Fruit fly (Drosophila melanogaster) whole organism, pupa: ENCODE data around the gene CG13060.
A peak's percentile ranks its signal among the peaks of the same experiment; 100 is the strongest.

Source experiments
- CG10348 ChIP-seq: fragments of 200-800 bp; sonication (Bioruptor generic); IDR thresholded peaks from 2 replicates; pipeline ENCODE4 v1.3.6; 2022; ENCODE audit warnings: missing biosample characterization, missing genetic modification characterization
- CG12605 ChIP-seq: fragments of 200-800 bp; sonication (Bioruptor generic); IDR thresholded peaks from 2 replicates; pipeline ENCODE4 v1.3.6; 2022; ENCODE audit warnings: missing biosample characterization, missing genetic modification characterization
- CG13204 ChIP-seq: fragments of 200-800 bp; sonication (Bioruptor generic); optimal IDR thresholded peaks from 2 replicates; lab custom pipeline; 2018; ENCODE audit warnings: missing biosample characterization, mild to moderate bottlenecking, missing genetic modification characterization, moderate library complexity
- CG14655 ChIP-seq: fragments of 200-800 bp; sonication (Bioruptor generic); optimal IDR thresholded peaks from 3 replicates; lab custom pipeline; 2017; ENCODE audit warnings: mild to moderate bottlenecking, missing biosample characterization, missing genetic modification reagents, missing genetic modification characterization
- CG15710 ChIP-seq: fragments of 200-800 bp; sonication (Bioruptor generic); optimal IDR thresholded peaks from 2 replicates; lab custom pipeline; 2018; ENCODE audit warnings: missing biosample characterization, mild to moderate bottlenecking, missing genetic modification characterization, moderate library complexity
- CG17806 ChIP-seq: fragments of 200-800 bp; sonication (Bioruptor generic); optimal IDR thresholded peaks from 2 replicates; lab custom pipeline; 2018; ENCODE audit warnings: missing biosample characterization, mild to moderate bottlenecking, missing genetic modification characterization, moderate library complexity
- CG32121 ChIP-seq: fragments of 200-800 bp; sonication (Bioruptor generic); IDR thresholded peaks from 2 replicates; pipeline ENCODE4 v1.3.6; 2022; ENCODE audit warnings: missing biosample characterization, missing genetic modification characterization
- CG34367 ChIP-seq: fragments of 200-800 bp; sonication (Bioruptor generic); optimal IDR thresholded peaks from 2 replicates; lab custom pipeline; 2018; ENCODE audit warnings: missing biosample characterization, mild to moderate bottlenecking, missing genetic modification characterization
- CG4496 ChIP-seq: fragments of 200-800 bp; sonication (Bioruptor generic); IDR thresholded peaks from 3 replicates; pipeline ENCODE4 v1.3.6; 2022; ENCODE audit warnings: missing biosample characterization, missing genetic modification characterization
- CG8159 ChIP-seq: fragments of 200-800 bp; sonication (Bioruptor generic); optimal IDR thresholded peaks from 3 replicates; lab custom pipeline; 2018; ENCODE audit warnings: missing biosample characterization, mild to moderate bottlenecking, missing genetic modification characterization, moderate library complexity
- CG8301 ChIP-seq: fragments of 200-800 bp; sonication (Bioruptor generic); optimal IDR thresholded peaks from 2 replicates; lab custom pipeline; 2018; ENCODE audit warnings: missing biosample characterization, mild to moderate bottlenecking, missing genetic modification characterization
- CG9948 ChIP-seq: fragments of 200-800 bp; sonication (Bioruptor generic); optimal IDR thresholded peaks from 2 replicates; lab custom pipeline; 2018; ENCODE audit warnings: missing biosample characterization, mild to moderate bottlenecking, missing genetic modification characterization, moderate library complexity
- D1 ChIP-seq: fragments of 200-800 bp; sonication (Bioruptor generic); optimal IDR thresholded peaks from 2 replicates; lab custom pipeline; 2018; ENCODE audit warnings: missing biosample characterization, mild to moderate bottlenecking, missing genetic modification characterization, moderate library complexity
- EcR ChIP-seq: fragments of 200-800 bp; sonication (Bioruptor generic); optimal IDR thresholded peaks from 3 replicates; lab custom pipeline; 2019; ENCODE audit warnings: missing biosample characterization, missing genetic modification characterization, mild to moderate bottlenecking, moderate library complexity, missing genetic modification reagents
- Ets98B ChIP-seq: fragments of 200-800 bp; sonication (Bioruptor generic); IDR thresholded peaks from 2 replicates; pipeline ENCODE4 v1.3.6; 2022; ENCODE audit warnings: missing biosample characterization, missing genetic modification characterization
- Pif1A ChIP-seq: fragments of 200-800 bp; sonication (Bioruptor generic); optimal IDR thresholded peaks from 3 replicates; lab custom pipeline; 2016; ENCODE audit warnings: missing biosample characterization, missing genetic modification characterization
- Pif1B ChIP-seq: fragments of 200-800 bp; sonication (Bioruptor generic); optimal IDR thresholded peaks from 3 replicates; lab custom pipeline; 2016; ENCODE audit warnings: missing biosample characterization, missing genetic modification characterization
- Snoo ChIP-seq: fragments of 200-800 bp; sonication (Bioruptor generic); optimal IDR thresholded peaks from 3 replicates; lab custom pipeline; 2017; ENCODE audit warnings: missing biosample characterization, mild to moderate bottlenecking, missing genetic modification characterization, inconsistent platforms
- fd96Ca ChIP-seq: fragments of 200-800 bp; sonication (Bioruptor generic); IDR thresholded peaks from 3 replicates; pipeline ENCODE4 v1.3.6; 2022; ENCODE audit warnings: missing biosample characterization, missing genetic modification characterization
- gl ChIP-seq: fragments of 200-800 bp; sonication (Bioruptor generic); optimal IDR thresholded peaks from 2 replicates; lab custom pipeline; 2018; ENCODE audit warnings: missing biosample characterization, mild to moderate bottlenecking, missing genetic modification characterization
- rn ChIP-seq: fragments of 200-800 bp; sonication (Bioruptor generic); IDR thresholded peaks from 2 replicates; pipeline ENCODE4 v1.3.6; 2022; ENCODE audit warnings: missing biosample characterization, missing genetic modification characterization

CG13060 gene

DNA sequence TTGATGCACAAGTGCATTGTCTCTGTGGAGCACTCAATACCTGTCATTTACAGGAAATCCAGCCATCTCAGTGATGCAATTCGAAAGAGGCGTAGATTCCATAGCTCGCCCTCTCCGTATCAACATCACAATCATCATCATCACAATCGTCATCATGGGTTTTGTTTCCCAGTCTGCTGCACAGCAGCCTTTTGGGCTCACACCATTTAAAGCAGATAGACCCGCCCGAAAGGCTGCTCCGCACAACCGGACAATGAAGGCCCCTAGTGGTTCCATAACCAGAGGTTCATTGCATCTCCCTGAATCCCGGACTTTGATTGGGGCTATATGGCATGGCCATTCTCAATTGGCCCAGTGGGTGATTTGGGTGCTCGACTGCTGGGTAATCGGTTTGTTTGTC is 15.2 kb downstream of the CG13060 start:
- TF ChIP-seq CG14655 (GFP tag; lab: Kevin White, UChicago) (no peak), CG34367 (tag; lab: Kevin White, UChicago) (no peak), CG17806 (tag; lab: Kevin White, UChicago) (no peak), Pif1A (no peak), Pif1B (GFP tag; lab: Kevin White, UChicago) (no peak), CG4496 (GFP tag; lab: Robert Waterston, UW) (peak; percentile 69; the same call in 2 of the 3 replicates), CG12605 (GFP tag; lab: Robert Waterston, UW) (no peak), CG9948 (tag; lab: Kevin White, UChicago) (no peak), EcR (GFP tag; lab: Kevin White, UChicago) (peak; percentile 25), CG13204 (GFP tag; lab: Kevin White, UChicago) (no peak), CG8159 (tag; lab: Kevin White, UChicago) (no peak), gl (tag; lab: Kevin White, UChicago) (no peak), Snoo (tag; lab: Kevin White, UChicago) (no peak), rn (GFP tag; lab: Robert Waterston, UW) (no peak), Ets98B (no peak), CG32121 (GFP tag; lab: Robert Waterston, UW) (no peak), fd96Ca (GFP tag; lab: Robert Waterston, UW) (0 out of 3 replicates have a peak, but pooled peaks have one; percentile 15), CG15710 (tag; lab: Kevin White, UChicago) (no peak)
- TF ChIP-seq, all 21 proteins: peak for 3

DNA sequence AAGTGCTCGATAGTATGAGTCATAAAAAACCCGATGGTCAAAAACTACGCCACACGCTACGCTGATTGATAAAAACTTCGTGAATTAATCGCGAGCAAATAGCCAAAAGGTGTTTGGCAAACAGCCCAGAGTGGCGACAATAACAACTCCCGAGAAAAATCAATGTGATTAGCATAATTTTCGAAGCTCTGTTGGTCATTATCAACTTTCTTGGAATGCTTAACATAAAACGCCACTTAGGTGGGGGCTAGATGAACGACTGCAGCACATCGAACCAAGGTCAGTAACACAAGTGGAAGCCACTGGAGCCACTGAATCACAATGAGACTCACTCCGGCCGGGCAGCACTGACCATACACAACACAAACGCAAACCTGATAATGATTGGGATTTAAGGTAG is 18.1 kb downstream of the CG13060 start:
- TF ChIP-seq CG10348 (GFP tag; lab: Robert Waterston, UW) = no peak
- no peak for TF ChIP-seq CG13204 (GFP tag; lab: Kevin White, UChicago)
- no peak for TF ChIP-seq CG8159 (tag; lab: Kevin White, UChicago)
- no peak for TF ChIP-seq D1 (tag; lab: Kevin White, UChicago)
- no peak for TF ChIP-seq Pif1B (GFP tag; lab: Kevin White, UChicago)
- no peak for TF ChIP-seq gl (tag; lab: Kevin White, UChicago)
- TF ChIP-seq CG32121 (GFP tag; lab: Robert Waterston, UW) = no peak
- no peak for TF ChIP-seq CG14655 (GFP tag; lab: Kevin White, UChicago)

DNA sequence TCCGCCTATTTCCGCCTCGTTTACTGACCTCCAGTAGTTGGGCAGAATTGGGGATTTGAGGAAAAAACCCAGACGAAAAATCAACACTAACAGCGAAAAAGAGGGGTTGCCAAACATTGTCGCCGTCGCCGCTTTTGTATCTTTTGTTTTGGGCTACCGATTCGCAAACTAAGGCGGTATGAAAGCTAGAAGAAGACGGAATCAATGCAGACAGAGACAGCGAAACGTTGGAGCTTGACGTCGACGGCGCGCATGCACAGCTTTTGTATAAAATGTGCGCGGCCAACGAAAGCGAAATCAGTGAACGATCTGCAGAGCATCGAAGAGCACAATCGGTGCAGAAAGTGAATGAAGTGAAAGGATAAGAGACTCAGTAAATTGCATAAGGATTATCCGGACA is 19.0 kb downstream of the CG13060 start, which contains the start of gene CG4998:
TSS of gene CG4998 (plus strand) at position 301 of the 400 bp plus-strand sequence.
- TF ChIP-seq EcR (GFP tag; lab: Kevin White, UChicago) (no peak), CG14655 (GFP tag; lab: Kevin White, UChicago) (no peak), Snoo (tag; lab: Kevin White, UChicago) (no peak), Ets98B (no peak), fd96Ca (GFP tag; lab: Robert Waterston, UW) (no peak), CG4496 (GFP tag; lab: Robert Waterston, UW) (no peak), CG8159 (tag; lab: Kevin White, UChicago) (no peak), CG9948 (tag; lab: Kevin White, UChicago) (no peak), Pif1B (GFP tag; lab: Kevin White, UChicago) (no peak), D1 (tag; lab: Kevin White, UChicago) (no peak), CG13204 (GFP tag; lab: Kevin White, UChicago) (no peak), CG10348 (GFP tag; lab: Robert Waterston, UW) (no peak), gl (tag; lab: Kevin White, UChicago) (no peak), CG32121 (GFP tag; lab: Robert Waterston, UW) (no peak), CG12605 (GFP tag; lab: Robert Waterston, UW) (no peak), CG34367 (tag; lab: Kevin White, UChicago) (no peak), CG15710 (tag; lab: Kevin White, UChicago) (no peak), rn (GFP tag; lab: Robert Waterston, UW) (no peak), CG17806 (tag; lab: Kevin White, UChicago) (no peak), CG8301 (tag; lab: Kevin White, UChicago) (no peak)

DNA sequence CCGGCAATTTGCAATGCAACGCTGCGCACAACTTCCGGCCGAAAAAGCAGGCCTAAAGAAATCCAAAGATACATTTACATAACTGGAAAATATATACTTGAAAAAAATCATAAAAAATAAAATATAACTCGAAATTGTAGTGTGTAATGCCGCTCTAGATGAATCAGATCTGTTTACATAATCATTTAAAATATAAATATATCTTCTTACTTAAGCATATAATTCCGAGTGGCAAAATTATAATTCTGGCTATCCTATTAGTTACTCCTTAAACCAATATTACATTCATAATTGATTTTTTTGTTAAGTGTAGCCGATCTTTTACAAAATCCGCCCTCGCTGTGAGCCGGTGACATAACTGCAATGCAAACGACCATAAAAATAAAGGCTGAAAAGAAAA is 19.8 kb downstream of the CG13060 start:
- no peak for TF ChIP-seq fd96Ca (GFP tag; lab: Robert Waterston, UW)
- no peak for TF ChIP-seq CG9948 (tag; lab: Kevin White, UChicago)
- TF ChIP-seq CG12605 (GFP tag; lab: Robert Waterston, UW) = no peak
- TF ChIP-seq, all 21 proteins: peak for 0

DNA sequence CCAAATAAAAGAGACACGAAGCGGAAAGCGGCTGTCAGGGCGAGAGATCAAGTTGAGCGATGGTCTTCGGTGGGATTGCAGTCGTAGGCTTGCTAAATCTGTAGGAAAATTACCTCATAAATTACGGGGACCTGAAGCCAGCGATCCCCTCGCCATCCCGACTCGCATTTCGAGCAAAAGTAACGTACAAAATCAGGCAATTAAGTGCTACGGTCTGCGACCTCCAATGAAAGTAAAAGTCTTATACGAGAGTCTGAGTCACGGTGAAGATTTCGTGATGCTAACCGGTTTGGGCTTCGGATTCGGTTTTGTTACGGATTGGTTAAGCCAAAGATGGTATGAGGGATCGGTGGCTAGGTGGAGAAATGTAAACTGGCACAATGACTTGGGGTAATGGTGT is 20.2 kb downstream of the CG13060 start:
- TF ChIP-seq EcR (GFP tag; lab: Kevin White, UChicago) (peak; percentile 35), Snoo (tag; lab: Kevin White, UChicago) (no peak)
- TF ChIP-seq, all 21 proteins: peak for 1

DNA sequence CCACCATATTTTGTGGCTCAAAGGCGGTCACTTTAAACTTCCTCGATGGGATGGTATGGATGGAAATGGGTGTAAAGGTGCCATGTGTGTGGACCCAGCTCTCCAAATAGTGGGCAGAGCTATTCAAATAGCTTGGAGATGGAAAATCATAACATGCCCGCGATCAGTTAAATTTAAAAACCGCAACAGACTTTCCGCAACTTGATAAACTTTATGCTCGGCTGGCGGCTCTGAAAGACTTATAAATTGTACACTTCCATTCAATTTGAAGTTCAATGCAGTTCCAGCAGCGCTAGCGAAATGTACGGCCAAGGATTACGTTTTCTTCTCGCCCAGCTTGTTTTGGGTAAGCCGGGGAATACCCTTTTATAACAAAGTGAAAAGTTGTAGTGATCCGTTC is 26.4 kb downstream of the CG13060 start, which contains the start of gene CG33257:
TSS of gene CG33257 (plus strand) at position 301 of the 400 bp plus-strand sequence.
- TF ChIP-seq gl (tag; lab: Kevin White, UChicago) = no peak
- TF ChIP-seq Snoo (tag; lab: Kevin White, UChicago) = no peak
- no peak for TF ChIP-seq CG12605 (GFP tag; lab: Robert Waterston, UW)
- no peak for TF ChIP-seq Pif1B (GFP tag; lab: Kevin White, UChicago)
- TF ChIP-seq Ets98B = no peak
- TF ChIP-seq CG34367 (tag; lab: Kevin White, UChicago) = no peak
- TF ChIP-seq fd96Ca (GFP tag; lab: Robert Waterston, UW) = no peak
- TF ChIP-seq EcR (GFP tag; lab: Kevin White, UChicago) = no peak
- no peak for TF ChIP-seq CG9948 (tag; lab: Kevin White, UChicago)
- no peak for TF ChIP-seq CG8301 (tag; lab: Kevin White, UChicago)
- no peak for TF ChIP-seq CG10348 (GFP tag; lab: Robert Waterston, UW)
- no peak for TF ChIP-seq CG17806 (tag; lab: Kevin White, UChicago)
